Fruit fly (Drosophila melanogaster) whole organism, embryonic: ENCODE data around the gene PIG-B.

ENCODE experiments used
- Abd-B ChIP-seq: fragments of 200-800 bp; sonication (Bioruptor generic); optimal IDR thresholded peaks from 2 replicates; lab custom pipeline; 2018; ENCODE audit warnings: missing biosample characterization, mild to moderate bottlenecking, missing genetic modification characterization, moderate library complexity
- Blimp-1 ChIP-seq: fragments of 200-800 bp; sonication (Bioruptor generic); optimal IDR thresholded peaks from 3 replicates; lab custom pipeline; 2018; ENCODE audit warnings: missing biosample characterization, missing genetic modification characterization, mild to moderate bottlenecking, moderate library complexity, missing genetic modification reagents
- CG11504 ChIP-seq: fragments of 200-800 bp; sonication (Bioruptor generic); optimal IDR thresholded peaks from 3 replicates; lab custom pipeline; 2019; ENCODE audit warnings: missing biosample characterization, mild to moderate bottlenecking, missing genetic modification characterization, moderate library complexity
- CG12104 ChIP-seq: fragments of 200-800 bp; sonication (Bioruptor generic); optimal IDR thresholded peaks from 3 replicates; lab custom pipeline; 2016; ENCODE audit warnings: missing biosample characterization, missing genetic modification characterization
- CG12299 ChIP-seq: fragments of 200-800 bp; sonication (Bioruptor generic); optimal IDR thresholded peaks from 2 replicates; lab custom pipeline; 2018; ENCODE audit warnings: missing biosample characterization, mild to moderate bottlenecking, missing genetic modification characterization
- CG15269 ChIP-seq: fragments of 200-800 bp; sonication (Bioruptor generic); optimal IDR thresholded peaks from 2 replicates; lab custom pipeline; 2018; ENCODE audit warnings: missing biosample characterization, mild to moderate bottlenecking, missing genetic modification characterization, moderate library complexity
- CG1529 ChIP-seq: fragments of 200-800 bp; sonication (Bioruptor generic); optimal IDR thresholded peaks from 3 replicates; lab custom pipeline; 2018; ENCODE audit warnings: missing biosample characterization, missing genetic modification characterization
- CG1602 ChIP-seq: fragments of 200-800 bp; sonication (Bioruptor generic); optimal IDR thresholded peaks from 3 replicates; lab custom pipeline; 2016; ENCODE audit warnings: missing biosample characterization, missing genetic modification characterization
- CG16815 ChIP-seq: fragments of 200-800 bp; sonication (Bioruptor generic); optimal IDR thresholded peaks from 3 replicates; lab custom pipeline; 2017; ENCODE audit warnings: missing biosample characterization, mild to moderate bottlenecking, missing genetic modification characterization
- CG1792 ChIP-seq: fragments of 200-800 bp; sonication (Bioruptor generic); optimal IDR thresholded peaks from 2 replicates; lab custom pipeline; 2016; ENCODE audit warnings: missing biosample characterization, missing genetic modification characterization
- CG18764 ChIP-seq: fragments of 200-800 bp; sonication (Bioruptor generic); optimal IDR thresholded peaks from 3 replicates; lab custom pipeline; 2016; ENCODE audit warnings: missing biosample characterization, missing genetic modification characterization
- CG31441 ChIP-seq: fragments of 200-800 bp; sonication (Bioruptor generic); IDR thresholded peaks from 2 replicates; pipeline ENCODE4 v1.3.6; 2022; ENCODE audit warnings: missing biosample characterization, missing genetic modification characterization
- CG32532 ChIP-seq: fragments of 200-800 bp; sonication (Bioruptor generic); IDR thresholded peaks from 2 replicates; pipeline ENCODE4 v1.3.6; 2022; ENCODE audit warnings: missing biosample characterization, missing genetic modification characterization
- CG4617 ChIP-seq: fragments of 200-800 bp; sonication (Bioruptor generic); optimal IDR thresholded peaks from 3 replicates; lab custom pipeline; 2016; ENCODE audit warnings: missing biosample characterization, missing genetic modification characterization, borderline replicate concordance
- CG6813 ChIP-seq: fragments of 200-800 bp; sonication (Bioruptor generic); optimal IDR thresholded peaks from 2 replicates; lab custom pipeline; 2017; ENCODE audit warnings: missing biosample characterization, missing genetic modification characterization, mild to moderate bottlenecking, moderate library complexity, missing genetic modification reagents
- CG9215 ChIP-seq: fragments of 200-800 bp; sonication (Bioruptor generic); IDR thresholded peaks from 2 replicates; pipeline ENCODE4 v1.3.6; 2022; ENCODE audit warnings: missing biosample characterization, missing genetic modification characterization
- CHES-1-like ChIP-seq: fragments of 200-800 bp; sonication (Bioruptor generic); optimal IDR thresholded peaks from 2 replicates; lab custom pipeline; 2016; ENCODE audit warnings: missing biosample characterization, missing genetic modification characterization
- CkIIα-i1 ChIP-seq: fragments of 200-800 bp; sonication (Bioruptor generic); IDR thresholded peaks from 2 replicates; pipeline ENCODE4 v1.3.6; 2022; ENCODE audit warnings: missing biosample characterization, missing genetic modification characterization
- Dp ChIP-seq: fragments of 200-800 bp; sonication (Bioruptor generic); optimal IDR thresholded peaks from 2 replicates; lab custom pipeline; 2018; ENCODE audit warnings: missing biosample characterization, mild to moderate bottlenecking, missing genetic modification characterization, moderate library complexity
- E2f2 ChIP-seq: fragments of 200-800 bp; sonication (Bioruptor generic); IDR thresholded peaks from 2 replicates; pipeline ENCODE4 v1.3.6; 2022; ENCODE audit warnings: missing biosample characterization, missing genetic modification characterization
- Fer3 ChIP-seq: fragments of 200-800 bp; sonication (Bioruptor generic); optimal IDR thresholded peaks from 2 replicates; lab custom pipeline; 2018; ENCODE audit warnings: missing biosample characterization, mild to moderate bottlenecking, missing genetic modification characterization, moderate library complexity
- Hmr ChIP-seq: fragments of 200-800 bp; sonication (Bioruptor generic); optimal IDR thresholded peaks from 3 replicates; lab custom pipeline; 2017; ENCODE audit warnings: mild to moderate bottlenecking, missing biosample characterization, missing genetic modification reagents, missing genetic modification characterization
- Hmx ChIP-seq: fragments of 200-800 bp; sonication (Bioruptor generic); optimal IDR thresholded peaks from 2 replicates; lab custom pipeline; 2016; ENCODE audit warnings: missing biosample characterization, missing genetic modification characterization
- Jarid2 ChIP-seq: fragments of 200-800 bp; sonication (Bioruptor generic); optimal IDR thresholded peaks from 3 replicates; lab custom pipeline; 2017; ENCODE audit warnings: mild to moderate bottlenecking, missing biosample characterization, missing genetic modification reagents, missing genetic modification characterization
- Mad ChIP-seq: fragments of 200-800 bp; sonication (Bioruptor generic); optimal IDR thresholded peaks from 2 replicates; lab custom pipeline; 2016; ENCODE audit warnings: missing biosample characterization, missing genetic modification characterization
- Max ChIP-seq: fragments of 200-800 bp; sonication (Bioruptor generic); optimal IDR thresholded peaks from 2 replicates; lab custom pipeline; 2016; ENCODE audit warnings: missing biosample characterization, mild to moderate bottlenecking, missing genetic modification characterization
- Med ChIP-seq: fragments of 200-800 bp; sonication (Bioruptor generic); peaks from one replicate; lab custom pipeline; 2016; ENCODE audit warnings: missing biosample characterization, missing genetic modification characterization, mild to moderate bottlenecking, inconsistent platforms, moderate library complexity
- Mes4 ChIP-seq: fragments of 200-800 bp; sonication (Bioruptor generic); optimal IDR thresholded peaks from 2 replicates; lab custom pipeline; 2016; ENCODE audit warnings: missing biosample characterization, missing genetic modification characterization
- Mrtf ChIP-seq: fragments of 200-800 bp; sonication (Bioruptor generic); IDR thresholded peaks from 3 replicates; pipeline ENCODE4 v1.3.6; 2022; ENCODE audit warnings: missing biosample characterization, missing genetic modification characterization
- Pdp1 ChIP-seq, 2 experiments: fragments of 200-800 bp; sonication (Bioruptor generic); optimal IDR thresholded peaks; 3 replicates each; lab custom pipeline; 2016; ENCODE audit warnings: missing biosample characterization in 2 of 2, missing genetic modification characterization in 2 of 2, mild to moderate bottlenecking in 1 of 2, moderate library complexity in 1 of 2
- Ravus ChIP-seq: fragments of 200-800 bp; sonication (Bioruptor generic); IDR thresholded peaks from 2 replicates; pipeline ENCODE4 v1.3.6; 2022; ENCODE audit warnings: missing biosample characterization, missing genetic modification characterization
- Xrp1 ChIP-seq: fragments of 200-800 bp; sonication (Bioruptor generic); IDR thresholded peaks from 2 replicates; pipeline ENCODE4 v1.3.6; 2022; ENCODE audit warnings: missing biosample characterization, missing genetic modification characterization
- cg ChIP-seq: fragments of 200-800 bp; sonication (Bioruptor generic); optimal IDR thresholded peaks from 3 replicates; lab custom pipeline; 2019; ENCODE audit warnings: missing biosample characterization, mild to moderate bottlenecking, missing genetic modification characterization, moderate library complexity
- corto ChIP-seq: fragments of 200-800 bp; sonication (Bioruptor generic); optimal IDR thresholded peaks from 2 replicates; lab custom pipeline; 2016; ENCODE audit warnings: missing biosample characterization, mild to moderate bottlenecking, missing genetic modification characterization, moderate library complexity
- crol ChIP-seq: fragments of 200-800 bp; sonication (Bioruptor generic); IDR thresholded peaks from 2 replicates; pipeline ENCODE4 v1.3.6; 2022; ENCODE audit warnings: missing biosample characterization, missing genetic modification characterization
- crp ChIP-seq, 2 experiments: fragments of 200-800 bp; sonication (Bioruptor generic); optimal IDR thresholded peaks; 2 replicates in 1 of 2; 3 replicates in 1 of 2; lab custom pipeline; 2017; ENCODE audit warnings: missing biosample characterization in 2 of 2, missing genetic modification characterization in 2 of 2, mild to moderate bottlenecking in 1 of 2, moderate library complexity in 1 of 2
- disco-r ChIP-seq: fragments of 200-800 bp; sonication (Bioruptor generic); optimal IDR thresholded peaks from 2 replicates; lab custom pipeline; 2016; ENCODE audit warnings: missing biosample characterization, missing genetic modification characterization
- esg ChIP-seq: fragments of 200-800 bp; sonication (Bioruptor generic); conservative IDR thresholded peaks from 2 replicates; pipeline ENCODE4 v1.3.6; 2022; ENCODE audit warnings: missing biosample characterization, missing genetic modification characterization
- ind ChIP-seq: fragments of 200-800 bp; sonication (Bioruptor generic); optimal IDR thresholded peaks from 3 replicates; lab custom pipeline; 2016; ENCODE audit warnings: missing biosample characterization, missing genetic modification characterization
- insv ChIP-seq, 2 experiments: fragments of 200-800 bp; sonication (Bioruptor generic); optimal IDR thresholded peaks; 3 replicates each; lab custom pipeline; 2016 to 2018; ENCODE audit warnings: missing biosample characterization in 2 of 2, missing genetic modification characterization in 2 of 2
- kay ChIP-seq: fragments of 200-800 bp; sonication (Bioruptor generic); optimal IDR thresholded peaks from 2 replicates; lab custom pipeline; 2016; ENCODE audit warnings: missing biosample characterization, missing genetic modification characterization
- lab ChIP-seq: fragments of 200-800 bp; sonication (Bioruptor generic); optimal IDR thresholded peaks from 3 replicates; lab custom pipeline; 2017; ENCODE audit warnings: missing biosample characterization, missing genetic modification characterization, mild to moderate bottlenecking, moderate library complexity, missing genetic modification reagents
- nerfin-1 ChIP-seq: fragments of 200-800 bp; sonication (Bioruptor generic); optimal IDR thresholded peaks from 3 replicates; lab custom pipeline; 2019; ENCODE audit warnings: missing biosample characterization, mild to moderate bottlenecking, missing genetic modification characterization, moderate library complexity
- pita ChIP-seq: fragments of 200-800 bp; sonication (Bioruptor generic); optimal IDR thresholded peaks from 2 replicates; lab custom pipeline; 2017; ENCODE audit warnings: missing biosample characterization, mild to moderate bottlenecking, missing genetic modification characterization
- sisA ChIP-seq: fragments of 200-800 bp; sonication (Bioruptor generic); IDR thresholded peaks from 2 replicates; pipeline ENCODE4 v1.3.6; 2022; ENCODE audit warnings: missing biosample characterization, missing genetic modification characterization
- tx ChIP-seq: fragments of 200-800 bp; sonication (Bioruptor generic); optimal IDR thresholded peaks from 2 replicates; lab custom pipeline; 2016; ENCODE audit warnings: missing biosample characterization, missing genetic modification characterization
- wor ChIP-seq: fragments of 200-800 bp; sonication (Bioruptor generic); IDR thresholded peaks from 2 replicates; pipeline ENCODE4 v1.3.6; 2022; ENCODE audit warnings: missing biosample characterization, missing genetic modification characterization
- zfh1 ChIP-seq: fragments of 200-800 bp; sonication (Bioruptor generic); IDR thresholded peaks from 3 replicates; pipeline ENCODE4 v1.3.6; 2022; ENCODE audit warnings: missing biosample characterization, missing genetic modification characterization

PIG-B gene

DNA sequence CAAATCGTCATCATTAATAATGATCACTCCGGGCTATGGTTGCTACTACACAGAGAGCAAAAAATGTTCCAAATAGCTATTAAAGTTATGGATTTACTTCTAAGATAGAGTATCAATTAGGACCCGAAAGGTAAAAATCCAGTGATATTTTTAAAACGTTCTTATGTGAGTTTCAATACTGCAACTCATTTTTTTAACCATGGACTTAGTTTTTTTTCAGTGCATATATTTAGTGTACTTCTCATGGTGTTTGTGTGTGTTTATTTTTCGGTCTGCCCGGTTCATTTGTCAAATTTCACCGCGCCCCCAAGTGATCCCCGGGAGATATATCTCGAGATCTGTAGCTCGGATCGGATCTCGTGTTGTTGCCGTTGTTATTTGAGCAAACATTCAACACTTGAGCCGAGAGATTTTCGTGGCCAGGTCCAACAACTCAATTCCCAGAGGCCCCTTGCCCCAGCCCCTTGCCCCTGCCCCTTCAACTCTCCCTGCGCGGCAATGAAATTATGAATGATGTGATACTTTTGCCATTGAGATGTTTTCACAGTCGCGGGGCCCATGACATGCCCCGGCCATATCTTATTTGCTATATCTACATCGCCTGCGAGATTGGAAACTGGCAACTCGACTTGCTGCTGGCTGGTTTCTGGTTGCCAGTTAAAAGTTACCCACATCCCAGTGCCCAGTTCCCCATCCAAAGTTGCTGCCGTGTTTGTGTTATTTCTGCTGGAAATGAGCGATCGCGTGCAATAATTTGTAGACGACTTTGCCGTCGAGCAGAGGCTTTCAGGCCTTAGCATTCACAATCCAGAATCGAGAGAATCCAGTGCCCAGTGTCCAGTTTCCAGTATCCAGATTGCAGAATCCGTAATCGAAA lies 51.7 kb downstream of the PIG-B start (continued):
- TF ChIP-seq esg (GFP tag; lab: Robert Waterston, UW): peak; percentile 55
- peak; percentile 62 for TF ChIP-seq CG1529 (GFP tag; lab: Kevin White, UChicago)
- TF ChIP-seq disco-r (GFP tag; lab: Kevin White, UChicago): no peak
- no peak for TF ChIP-seq Mrtf (GFP tag; lab: Robert Waterston, UW)
- peak; percentile 43 for TF ChIP-seq ind (GFP tag; lab: Kevin White, UChicago)
- TF ChIP-seq CG9215 (GFP tag; lab: Robert Waterston, UW): no peak
- peak; percentile 34 for TF ChIP-seq CG1792 (GFP tag; lab: Kevin White, UChicago)
- peak; percentile 28 for TF ChIP-seq Mad (GFP tag; lab: Kevin White, UChicago)
- TF ChIP-seq pita: no peak
- peak; percentile 75 for TF ChIP-seq Blimp-1
- TF ChIP-seq Max (GFP tag; lab: Kevin White, UChicago): peak; percentile 63
- no peak for TF ChIP-seq CG32532 (GFP tag; lab: Robert Waterston, UW)
- peak; percentile 33 for TF ChIP-seq cg (GFP tag; lab: Kevin White, UChicago)
- TF ChIP-seq CG31441: peak; percentile 84
- peak; percentile 92 for TF ChIP-seq Med (GFP tag; lab: Kevin White, UChicago)
- peak; percentile 35 for TF ChIP-seq CG15269
- peak; percentile 86 for TF ChIP-seq Xrp1
- peak; percentile 8 for TF ChIP-seq CG4617 (GFP tag; lab: Kevin White, UChicago)
- 0 out of 2 replicates have a peak, but pooled peaks have one; percentile 19 for TF ChIP-seq wor (GFP tag; lab: Robert Waterston, UW)
- peak; percentile 60 for TF ChIP-seq tx (GFP tag; lab: Kevin White, UChicago)
- no peak for TF ChIP-seq Dp
- TF ChIP-seq CHES-1-like: peak; percentile 48
- TF ChIP-seq E2f2 (GFP tag; lab: Robert Waterston, UW): no peak
- TF ChIP-seq Pdp1 (GFP tag; optimal IDR thresholded peaks at IDR 0.05; lab: Kevin White, UChicago): peak in 1 of 2 experiments; percentile 75
- TF ChIP-seq corto: no peak
- TF ChIP-seq zfh1 (GFP tag; lab: Robert Waterston, UW): peak; percentile 76; the same call in 2 of the 3 replicates
- peak; percentile 70 for TF ChIP-seq Mes4
- TF ChIP-seq CG16815: peak; percentile 79
- no peak for TF ChIP-seq Hmx
- TF ChIP-seq crol (GFP tag; lab: Robert Waterston, UW): peak; percentile 81
- TF ChIP-seq CG11504 (tag; lab: Kevin White, UChicago): peak; percentile 82
- peak; percentile 26 for TF ChIP-seq Abd-B
- TF ChIP-seq Jarid2 (GFP tag; lab: Kevin White, UChicago): no peak
- TF ChIP-seq kay (GFP tag; lab: Kevin White, UChicago): peak; percentile 32
- no peak for TF ChIP-seq Hmr (GFP tag; lab: Kevin White, UChicago)
- TF ChIP-seq sisA: peak; percentile 69
- peak; percentile 51 for TF ChIP-seq CG18764 (GFP tag; lab: Kevin White, UChicago)
- TF ChIP-seq CG1602 (GFP tag; lab: Kevin White, UChicago): peak; percentile 83
- no peak for TF ChIP-seq CG12299 (tag; lab: Kevin White, UChicago)
- peak; percentile 37 for TF ChIP-seq lab
- no peak for TF ChIP-seq crp (GFP tag; optimal IDR thresholded peaks at IDR 0.05; lab: Kevin White, UChicago)
- TF ChIP-seq CG12104: peak; percentile 20
- TF ChIP-seq nerfin-1 (tag; lab: Kevin White, UChicago): peak; percentile 62
- TF ChIP-seq CkIIα-i1 (GFP tag; lab: Robert Waterston, UW): no peak
- no peak for TF ChIP-seq Ravus
- peak; percentile 46 for TF ChIP-seq Fer3 (tag; lab: Kevin White, UChicago)
- TF ChIP-seq insv (GFP tag; optimal IDR thresholded peaks at IDR 0.05; lab: Kevin White, UChicago): no peak
- TF ChIP-seq CG6813 (GFP tag; lab: Kevin White, UChicago): peak; percentile 63
